Worm (Caenorhabditis elegans): ENCODE results near the gene dhhc-4.

DNA sequence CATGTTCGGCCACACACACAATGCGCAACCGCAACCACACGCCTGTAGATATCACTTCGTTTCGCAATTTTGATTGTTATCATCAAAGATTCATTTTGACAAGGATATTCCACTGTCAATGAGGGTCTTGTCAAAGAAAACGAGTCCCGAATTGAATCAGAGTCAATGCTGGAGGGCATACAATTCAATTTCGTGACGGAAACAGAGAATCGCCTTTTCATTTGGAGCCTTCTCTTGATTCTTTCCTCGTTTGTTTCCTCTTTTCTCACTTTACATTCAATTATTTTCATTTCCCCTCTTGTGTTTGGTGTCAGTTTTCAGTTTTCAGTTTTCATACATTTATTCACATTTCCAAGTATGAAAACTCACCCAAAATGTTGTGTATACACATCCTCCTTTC is 240 bp downstream of the dhhc-4 start:
- TF ChIP-seq ceh-82 (tag; optimal IDR thresholded peaks at IDR 0.05): no peak
- TF ChIP-seq unc-62 (GFP tag; optimal IDR thresholded peaks at IDR 0.05): no peak
- no peak for TF ChIP-seq nhr-43 (tag; optimal IDR thresholded peaks at IDR 0.05; ENCODE audit: poor library complexity, severe bottlenecking)
- no peak for TF ChIP-seq mdl-1 (tag; optimal IDR thresholded peaks at IDR 0.05)
- TF ChIP-seq skn-1 (tag; optimal IDR thresholded peaks at IDR 0.05): no peak
- TF ChIP-seq snpc-4 (tag; optimal IDR thresholded peaks at IDR 0.05): no peak
- TF ChIP-seq nhr-76 (tag; optimal IDR thresholded peaks at IDR 0.05): no peak
- TF ChIP-seq R02D3.7 (tag; optimal IDR thresholded peaks at IDR 0.05): no peak
- TF ChIP-seq elt-1 (tag; optimal IDR thresholded peaks at IDR 0.05): no peak
- no peak for TF ChIP-seq ZK546.5 (tag; optimal IDR thresholded peaks at IDR 0.05)
- no peak for TF ChIP-seq nhr-77 (tag; optimal IDR thresholded peaks at IDR 0.05)
- TF ChIP-seq ztf-4 (tag; optimal IDR thresholded peaks at IDR 0.05): no peak
- TF ChIP-seq zag-1 (tag; optimal IDR thresholded peaks at IDR 0.05): no peak
- no peak for TF ChIP-seq hmg-11 (tag; optimal IDR thresholded peaks at IDR 0.05)

Data from whole organism, L3 larva.